Worm (Caenorhabditis elegans) whole organism, young adult: ENCODE data around the gene glb-4.

ENCODE experiments used
- T07F8.4 ChIP-seq: sonication (generic microtip); optimal IDR thresholded peaks from 2 replicates; lab custom pipeline; 2016; ENCODE audit warnings: mild to moderate bottlenecking, missing genetic modification characterization, moderate library complexity, missing compliant biosample characterization
- Y56A3A.18 ChIP-seq: fragments of 200-800 bp; sonication (Bioruptor generic); IDR thresholded peaks from 2 replicates; pipeline ENCODE4 v1.3.6; 2022; ENCODE audit warnings: missing genetic modification reagents, missing genetic modification characterization, missing compliant biosample characterization
- ceh-58 ChIP-seq: fragments of 200-800 bp; sonication (Bioruptor generic); IDR thresholded peaks from 2 replicates; pipeline ENCODE4 v1.3.6; 2022; ENCODE audit warnings: missing genetic modification characterization, missing compliant biosample characterization
- efl-1 ChIP-seq: fragments of 150-350 bp; optimal IDR thresholded peaks from 2 replicates; lab custom pipeline; 2014; ENCODE audit warnings: missing biosample characterization, missing genetic modification reagents, missing genetic modification characterization
- hrde-1 ChIP-seq: sonication (generic microtip); optimal IDR thresholded peaks from 2 replicates; lab custom pipeline; 2016; ENCODE audit warnings: missing genetic modification characterization, mild to moderate bottlenecking, missing compliant biosample characterization, moderate library complexity, missing genotype, missing genetic modification reagents, borderline replicate concordance
- lin-40 ChIP-seq: sonication (generic microtip); optimal IDR thresholded peaks from 2 replicates; lab custom pipeline; 2016; ENCODE audit warnings: missing genetic modification characterization, mild to moderate bottlenecking, missing compliant biosample characterization, missing genotype, missing genetic modification reagents
- nfya-1 ChIP-seq: sonication (generic microtip); optimal IDR thresholded peaks from 2 replicates; lab custom pipeline; 2017; ENCODE audit warnings: antibody characterized with exemption, missing compliant biosample characterization, missing genetic modification characterization, borderline replicate concordance; ENCODE audit not compliant: insufficient read depth
- snpc-1.1 ChIP-seq: sonication (generic microtip); optimal IDR thresholded peaks from 2 replicates; lab custom pipeline; 2017; ENCODE audit warnings: missing genetic modification characterization, mild to moderate bottlenecking, missing compliant biosample characterization, antibody characterized with exemption, moderate library complexity, missing genotype, missing genetic modification reagents; ENCODE audit not compliant: insufficient read depth

ce11 chrII:11135773-11136172, 24.8 kb upstream of the glb-4 start:
- no peak for TF ChIP-seq ceh-58 (GFP tag; lab: Robert Waterston, UW)
- TF ChIP-seq lin-40 (tag; lab: Kevin White, UChicago): no peak
- TF ChIP-seq snpc-1.1: no peak
- no peak for TF ChIP-seq hrde-1 (tag; lab: Kevin White, UChicago)
- TF ChIP-seq Y56A3A.18: no peak
- TF ChIP-seq T07F8.4 (tag; lab: Kevin White, UChicago): no peak
- TF ChIP-seq efl-1 (GFP tag; lab: Kevin White, UChicago): no peak
- no peak for TF ChIP-seq nfya-1 (tag; lab: Kevin White, UChicago)
